Fruit fly (Drosophila melanogaster): Measurements from ENCODE around the gene CG9459.

Gene CG9459

DNA sequence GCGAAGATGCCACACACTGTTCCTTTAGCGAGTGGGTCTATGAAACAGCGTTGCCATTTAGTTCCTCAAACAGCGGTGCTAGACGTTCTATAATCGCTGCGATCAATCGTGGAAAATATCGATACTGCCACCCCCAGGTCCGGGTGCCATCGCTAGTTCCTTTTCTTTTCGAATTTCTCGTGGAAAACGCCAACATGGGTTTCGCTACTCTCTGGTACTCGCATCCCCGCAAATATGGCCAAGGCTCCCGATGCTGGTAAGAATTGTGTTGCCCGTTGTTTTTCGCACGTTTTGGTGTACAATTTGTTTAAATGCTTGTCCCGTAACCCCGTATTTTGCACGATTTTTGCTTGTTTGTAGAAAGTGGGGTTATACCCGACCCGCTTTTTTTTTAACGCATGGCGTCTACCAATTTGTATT is 40.2 kb downstream of the CG9459 start, which contains the start of gene RpS29 (continued):
- TF ChIP-seq Trl (optimal IDR thresholded peaks at IDR 0.05): no peak
- TF ChIP-seq Trl (GFP tag; optimal IDR thresholded peaks at IDR 0.05): peak; percentile 91
- TF ChIP-seq so (GFP tag; IDR thresholded peaks at IDR 0.05): no peak
- TF ChIP-seq Side (GFP tag; optimal IDR thresholded peaks at IDR 0.05): peak; percentile 86
- no peak for TF ChIP-seq z (GFP tag; IDR thresholded peaks at IDR 0.05)
- peak; percentile 72 for TF ChIP-seq CG10209 (GFP tag; optimal IDR thresholded peaks at IDR 0.05)
- TF ChIP-seq CG13894 (tag; optimal IDR thresholded peaks at IDR 0.05): peak; percentile 91
- peak; percentile 31; the same call in 1 of the 2 replicates for TF ChIP-seq CG17612 (GFP tag; IDR thresholded peaks at IDR 0.05)
- peak; percentile 43 for TF ChIP-seq Deaf1 (tag; optimal IDR thresholded peaks at IDR 0.05)
- TF ChIP-seq tx (GFP tag; optimal IDR thresholded peaks at IDR 0.05): peak; percentile 80
- peak; percentile 62 for TF ChIP-seq CG13424 (tag; optimal IDR thresholded peaks at IDR 0.05)
- peak; percentile 88 for TF ChIP-seq luna (GFP tag; optimal IDR thresholded peaks at IDR 0.05)
- peak; percentile 65; the same call in 1 of the 2 replicates for TF ChIP-seq onecut (GFP tag; IDR thresholded peaks at IDR 0.05)
- peak; percentile 98 for TF ChIP-seq Ets97D (GFP tag; optimal IDR thresholded peaks at IDR 0.05)
- peak; percentile 52; the same call in 1 of the 2 replicates for TF ChIP-seq rib (GFP tag; IDR thresholded peaks at IDR 0.05)
- TF ChIP-seq jumu (GFP tag; optimal IDR thresholded peaks at IDR 0.05): peak; percentile 88
- no peak; the same call in 1 of the 2 replicates for TF ChIP-seq GATAe (GFP tag; conservative IDR thresholded peaks at IDR 0.05)
- TF ChIP-seq Dad (GFP tag; optimal IDR thresholded peaks at IDR 0.05): peak; percentile 84
- TF ChIP-seq Aef1 (GFP tag; IDR thresholded peaks at IDR 0.05): peak; percentile 77
- TF ChIP-seq knrl (GFP tag; IDR thresholded peaks at IDR 0.05; ENCODE audit: partially characterized antibody): peak; percentile 95
- TF ChIP-seq CG17385 (GFP tag; optimal IDR thresholded peaks at IDR 0.05): peak; percentile 54
- peak; percentile 87 for TF ChIP-seq CrebB (tag; optimal IDR thresholded peaks at IDR 0.05)
- peak; percentile 83 for TF ChIP-seq CG6272 (GFP tag; IDR thresholded peaks at IDR 0.05)
- peak; percentile 97 for TF ChIP-seq unc-4 (GFP tag; IDR thresholded peaks at IDR 0.05; ENCODE audit: partially characterized antibody)
- TF ChIP-seq CG1024 (GFP tag; IDR thresholded peaks at IDR 0.05): peak; percentile 64
- TF ChIP-seq CG6654 (GFP tag; optimal IDR thresholded peaks at IDR 0.05): peak; percentile 1
- TF ChIP-seq CG6813 (GFP tag; optimal IDR thresholded peaks at IDR 0.05): peak; percentile 82
- peak; percentile 95 for TF ChIP-seq CG11456 (GFP tag; IDR thresholded peaks at IDR 0.05)
- TF ChIP-seq inv (GFP tag; IDR thresholded peaks at IDR 0.05; ENCODE audit: partially characterized antibody): peak; percentile 92
- peak; percentile 97 for TF ChIP-seq CG1603 (tag; optimal IDR thresholded peaks at IDR 0.05)
- TF ChIP-seq insv (GFP tag; optimal IDR thresholded peaks at IDR 0.05): peak in 1 of 2 experiments; percentile 73
- TF ChIP-seq Hmr (GFP tag; optimal IDR thresholded peaks at IDR 0.05): peak; percentile 94
- 0 out of 3 replicates have a peak, but pooled peaks have one; percentile 43 for TF ChIP-seq C15 (GFP tag; IDR thresholded peaks at IDR 0.05)
- TF ChIP-seq Hsf (GFP tag; optimal IDR thresholded peaks at IDR 0.05): peak; percentile 86
- peak; percentile 72 for TF ChIP-seq al (GFP tag; IDR thresholded peaks at IDR 0.05)
- peak; percentile 55 for TF ChIP-seq fd3F (GFP tag; optimal IDR thresholded peaks at IDR 0.05)
- peak; percentile 64 for TF ChIP-seq CG1602 (GFP tag; optimal IDR thresholded peaks at IDR 0.05)

DNA sequence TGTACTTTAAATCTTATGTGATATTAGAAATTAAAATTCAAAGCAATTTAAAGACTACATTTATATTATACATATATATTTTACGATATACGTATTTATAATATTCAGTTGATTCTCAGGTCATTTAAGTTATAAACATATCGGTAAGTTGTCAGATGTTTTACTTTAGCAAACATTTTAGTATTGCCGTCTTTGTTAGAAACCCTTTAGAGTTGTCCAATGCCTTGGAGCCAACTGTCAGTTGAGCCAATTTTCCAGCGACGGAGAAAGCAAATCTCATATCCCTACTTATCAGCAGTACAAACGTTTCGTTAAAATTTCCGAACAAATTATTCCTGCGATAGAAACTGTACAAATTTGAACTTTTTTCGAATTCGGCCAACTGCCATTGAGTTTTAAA is 43.4 kb downstream of the CG9459 start, which contains the start of gene topi:
TSS of gene topi (plus strand) at position 301 of the 400 bp plus-strand sequence.
- no peak for TF ChIP-seq bowl (GFP tag; IDR thresholded peaks at IDR 0.05)
- TF ChIP-seq mam (GFP tag; optimal IDR thresholded peaks at IDR 0.05): no peak
- no peak for TF ChIP-seq CG32532 (GFP tag; IDR thresholded peaks at IDR 0.05)
- no peak for TF ChIP-seq Dfd (GFP tag; optimal IDR thresholded peaks at IDR 0.05)
- TF ChIP-seq Kr (GFP tag; optimal IDR thresholded peaks at IDR 0.05): no peak
- no peak for TF ChIP-seq zen (tag; optimal IDR thresholded peaks at IDR 0.05)
- no peak for TF ChIP-seq CG12299 (tag; optimal IDR thresholded peaks at IDR 0.05)

Measured in whole organism, embryonic.